Worm (Caenorhabditis elegans): ENCODE data around the gene ncx-7.

ncx-7 gene

DNA sequence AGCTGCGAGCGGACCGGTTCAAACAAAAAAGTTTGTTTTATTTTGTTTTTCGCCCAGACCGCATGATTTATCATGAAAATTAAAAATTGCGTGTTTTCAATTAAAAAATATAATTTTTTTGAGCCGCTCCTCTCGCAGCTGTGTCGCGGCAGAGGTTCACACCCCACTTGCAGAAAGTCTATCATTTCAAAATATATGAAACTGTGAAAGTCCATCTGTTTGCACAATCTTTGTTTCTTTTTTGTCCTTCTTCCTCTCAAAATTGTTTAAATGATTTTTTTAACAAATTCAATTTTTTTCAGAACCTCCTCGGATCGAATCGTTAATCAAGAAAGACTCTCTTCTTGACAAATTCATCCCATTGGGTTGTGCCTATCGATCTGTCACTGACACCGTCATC lies 20.5 kb downstream of the ncx-7 start, which contains the start of gene tlk-1 (continued):
- no peak for TF ChIP-seq unc-62 (GFP tag; optimal IDR thresholded peaks at IDR 0.05)
- TF ChIP-seq nfya-1 (tag; optimal IDR thresholded peaks at IDR 0.05; ENCODE audit: borderline replicate concordance, insufficient read depth) = no peak
- no peak for TF ChIP-seq K12H6.12 (tag; optimal IDR thresholded peaks at IDR 0.05)

DNA sequence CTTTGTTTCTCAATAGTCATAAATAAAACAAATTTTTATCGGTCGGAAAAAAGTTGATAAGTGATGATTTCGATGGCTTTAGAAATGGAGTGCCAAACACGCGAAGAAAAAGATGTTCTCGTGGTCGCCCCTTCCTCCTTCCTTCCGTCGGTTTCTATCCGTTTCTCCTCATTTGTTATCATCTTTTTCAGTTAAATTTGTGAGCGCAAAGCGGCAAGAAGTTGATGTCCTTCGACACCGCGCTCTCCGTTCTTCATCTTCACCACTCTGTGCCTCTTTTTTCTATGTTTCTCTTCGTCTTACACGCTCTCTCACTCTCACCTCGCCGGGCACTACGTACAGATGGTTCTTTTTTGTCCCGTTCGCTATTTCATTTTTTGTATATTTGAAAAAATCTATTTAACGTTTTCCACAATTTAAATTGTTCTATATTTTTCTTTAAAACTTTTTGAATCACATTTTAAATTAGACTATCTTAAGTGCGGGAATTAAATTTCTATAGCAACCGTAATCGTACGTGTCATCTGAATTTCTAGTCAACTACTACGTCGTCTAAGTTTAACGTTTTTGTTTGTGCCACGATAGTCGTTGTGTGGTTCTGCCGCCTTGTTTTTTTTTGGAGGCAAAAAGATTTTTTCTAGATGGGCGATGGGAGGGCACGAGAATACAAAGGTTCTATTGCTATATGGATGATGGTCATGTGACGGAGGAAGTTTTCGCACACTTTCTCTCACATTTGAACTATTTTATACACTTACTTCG lies 21.3 kb downstream of the ncx-7 start:
- TF ChIP-seq lin-54 (GFP tag; optimal IDR thresholded peaks at IDR 0.05) (no peak), ama-1 (optimal IDR thresholded peaks at IDR 0.05) (no peak), ama-1 (GFP tag; optimal IDR thresholded peaks at IDR 0.05) (no peak), madf-3 (GFP tag; IDR thresholded peaks at IDR 0.05) (no peak), attf-5 (GFP tag; optimal IDR thresholded peaks at IDR 0.05) (no peak), K12H6.12 (tag; optimal IDR thresholded peaks at IDR 0.05) (peak; percentile 2), K11D2.4 (GFP tag; IDR thresholded peaks at IDR 0.05) (no peak), ztf-6 (GFP tag; IDR thresholded peaks at IDR 0.05) (no peak), ceh-79 (tag; optimal IDR thresholded peaks at IDR 0.05) (no peak), egl-44 (GFP tag; IDR thresholded peaks at IDR 0.05) (no peak), ztf-28 (GFP tag; IDR thresholded peaks at IDR 0.05) (no peak), sptf-2 (GFP tag; optimal IDR thresholded peaks at IDR 0.05) (no peak), attf-6 (GFP tag; IDR thresholded peaks at IDR 0.05) (no peak), B0336.3 (GFP tag; IDR thresholded peaks at IDR 0.05) (no peak), dpff-1 (tag; optimal IDR thresholded peaks at IDR 0.05) (no peak), sea-2 (GFP tag; IDR thresholded peaks at IDR 0.05) (no peak), lin-35 (GFP tag; optimal IDR thresholded peaks at IDR 0.05) (no peak), nhr-90 (tag; optimal IDR thresholded peaks at IDR 0.05) (no peak), ztf-22 (GFP tag; optimal IDR thresholded peaks at IDR 0.05) (no peak), nfya-1 (tag; optimal IDR thresholded peaks at IDR 0.05; ENCODE audit: borderline replicate concordance, insufficient read depth) (no peak), F49E8.2 (tag; optimal IDR thresholded peaks at IDR 0.05; ENCODE audit: insufficient read depth) (no peak), ztf-18 (tag; optimal IDR thresholded peaks at IDR 0.05) (no peak), ets-4 (GFP tag; optimal IDR thresholded peaks at IDR 0.05) (no peak), hlh-12 (tag; optimal IDR thresholded peaks at IDR 0.05) (no peak), nfyb-1 (GFP tag; IDR thresholded peaks at IDR 0.05) (no peak), dox-1 (GFP tag; IDR thresholded peaks at IDR 0.05) (no peak), zfh-2 (GFP tag; conservative IDR thresholded peaks at IDR 0.05) (0 out of 2 replicates have a peak, but pooled peaks have one; percentile 27), cebp-1 (GFP tag; IDR thresholded peaks at IDR 0.05) (no peak), cebp-1 (tag; optimal IDR thresholded peaks at IDR 0.05) (peak; percentile 1), sdz-38 (tag; optimal IDR thresholded peaks at IDR 0.05) (no peak), hmg-20 (GFP tag; IDR thresholded peaks at IDR 0.05) (no peak), nhr-80 (tag; optimal IDR thresholded peaks at IDR 0.05) (peak; percentile 32), athp-1 (tag; optimal IDR thresholded peaks at IDR 0.05) (no peak), T07F8.4 (tag; optimal IDR thresholded peaks at IDR 0.05) (no peak), unc-130 (GFP tag; optimal IDR thresholded peaks at IDR 0.05) (no peak), akir-1 (GFP tag; optimal IDR thresholded peaks at IDR 0.05) (no peak), hmg-1.2 (GFP tag; IDR thresholded peaks at IDR 0.05) (peak; percentile 53; the same call in 1 of the 2 replicates), madf-10 (tag; optimal IDR thresholded peaks at IDR 0.05) (no peak), efl-1 (GFP tag; optimal IDR thresholded peaks at IDR 0.05) (no peak), B0261.1 (tag; optimal IDR thresholded peaks at IDR 0.05) (no peak), mel-28 (tag; optimal IDR thresholded peaks at IDR 0.05; ENCODE audit: borderline replicate concordance) (no peak), snpc-4 (GFP tag; optimal IDR thresholded peaks at IDR 0.05) (no peak), snpc-4 (tag; optimal IDR thresholded peaks at IDR 0.05) (no peak)

Measured in whole organism, young adult.